Worm (Caenorhabditis elegans) whole organism, L4 larva: ENCODE measurements around the gene Y116A8C.467.

Experiments
- hlh-30 ChIP-seq: sonication (generic microtip); optimal IDR thresholded peaks from 2 replicates; lab custom pipeline; 2017; ENCODE audit warnings: antibody characterized with exemption, mild to moderate bottlenecking, missing genetic modification characterization, missing compliant biosample characterization; ENCODE audit not compliant: insufficient read depth
- skn-1 ChIP-seq: fragments of 150-350 bp; optimal IDR thresholded peaks from 2 replicates; lab custom pipeline; 2014; ENCODE audit warnings: missing biosample characterization, missing genetic modification characterization

- TF ChIP-seq skn-1 (tag; lab: Kevin White, UChicago): no peak
- TF ChIP-seq hlh-30: no peak
Measured at ce11 chrIV:17045691-17046090, 17.9 kb downstream of the Y116A8C.467 start, which contains the start of gene clec-195.
